Worm (Caenorhabditis elegans) whole organism, dauer: Measurements from ENCODE around the gene C02F5.5.

Experiments used
- unc-62 ChIP-seq: sonication (generic microtip); optimal IDR thresholded peaks from 2 replicates; lab custom pipeline; 2017; ENCODE audit warnings: missing biosample characterization, missing genetic modification reagents, missing genetic modification characterization

Gene C02F5.5

DNA sequence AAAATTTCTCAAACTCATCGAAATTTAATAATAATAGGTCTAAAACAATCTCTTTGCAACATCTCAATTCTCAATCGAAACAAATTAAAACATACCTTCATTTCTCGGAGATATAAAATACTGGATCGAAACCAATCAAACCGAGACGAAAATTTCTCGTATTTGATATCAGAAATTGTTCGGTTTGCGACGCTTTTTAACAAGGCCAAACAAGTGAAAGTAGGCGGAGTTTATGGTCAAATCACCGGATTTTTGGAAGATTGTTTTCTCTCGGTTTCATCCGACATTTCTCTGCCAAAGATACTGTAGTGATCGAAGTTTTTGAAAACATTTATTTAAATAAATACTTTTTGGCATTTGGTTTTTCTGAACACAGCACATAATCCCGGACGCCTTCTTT lies 622 bp upstream of the C02F5.5 start, which contains the start of gene C02F5.14:
Gene C02F5.14, minus strand, starts transcription at position 157 of the 400 bp plus-strand sequence.
- TF ChIP-seq unc-62 (GFP tag; lab: Kevin White, UChicago): no peak

DNA sequence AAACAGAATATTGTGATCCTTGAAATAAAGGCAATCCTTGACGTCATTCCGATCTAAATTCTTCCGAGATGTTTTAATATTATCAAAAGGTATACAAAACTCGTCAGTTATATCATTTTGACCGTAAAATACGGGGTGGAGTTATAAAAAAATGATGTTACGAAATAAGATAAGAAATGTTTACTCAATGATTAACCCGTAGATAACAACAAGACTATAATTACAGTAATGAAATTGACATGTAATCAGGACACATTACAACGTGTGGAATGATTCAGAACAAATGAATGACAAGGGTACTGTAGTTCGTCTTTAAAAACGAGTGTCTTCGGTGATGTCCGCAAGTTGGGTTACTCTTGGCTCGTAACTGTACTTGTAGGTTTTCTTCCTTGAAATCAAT lies 1.8 kb downstream of the C02F5.5 start, which contains the start of gene tsp-2:
Gene tsp-2, minus strand, starts transcription at position 109 of the 400 bp plus-strand sequence.
- no peak for TF ChIP-seq unc-62 (GFP tag; lab: Kevin White, UChicago)

DNA sequence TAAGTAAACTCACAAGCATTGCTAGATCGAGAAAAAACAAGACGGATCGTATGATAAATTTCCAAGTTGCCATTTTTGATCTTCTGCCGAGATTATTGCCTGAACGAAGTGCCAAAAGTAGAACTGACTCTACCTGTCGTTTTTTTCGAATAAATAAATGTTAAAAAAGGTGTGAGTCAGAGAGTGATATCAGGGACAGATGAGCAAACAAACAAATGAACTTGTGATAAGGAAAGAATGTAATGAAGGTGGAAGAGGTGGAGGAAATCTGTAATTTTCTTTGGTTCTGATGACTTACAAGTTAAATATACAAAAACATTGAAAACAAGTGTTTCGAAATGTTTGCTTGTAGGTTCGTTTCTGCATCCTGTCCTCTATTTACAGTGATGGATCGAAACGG lies 3.3 kb downstream of the C02F5.5 start, which contains the start of gene tsp-1:
Gene tsp-1, minus strand, starts transcription at position 99 of the 400 bp plus-strand sequence.
- no peak for TF ChIP-seq unc-62 (GFP tag; lab: Kevin White, UChicago)

DNA sequence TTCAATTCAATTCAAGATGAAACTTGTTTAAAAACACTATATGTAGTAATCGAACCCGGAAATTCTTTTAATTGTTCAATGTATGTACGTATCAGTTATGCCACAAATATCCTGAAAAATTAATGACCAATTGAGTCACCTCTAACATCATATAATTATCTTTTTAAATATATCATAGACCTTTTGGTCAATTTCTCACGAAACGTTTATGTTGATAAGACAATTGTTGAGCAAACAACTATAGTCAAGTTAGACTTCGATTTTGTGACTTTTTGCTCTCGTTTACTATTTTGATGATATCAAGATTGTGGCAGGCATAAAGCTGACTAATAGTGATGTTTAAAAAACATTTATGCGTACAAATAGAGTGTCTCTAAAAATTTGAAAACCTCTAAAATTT lies 4.3 kb downstream of the C02F5.5 start:
- no peak for TF ChIP-seq unc-62 (GFP tag; lab: Kevin White, UChicago)

DNA sequence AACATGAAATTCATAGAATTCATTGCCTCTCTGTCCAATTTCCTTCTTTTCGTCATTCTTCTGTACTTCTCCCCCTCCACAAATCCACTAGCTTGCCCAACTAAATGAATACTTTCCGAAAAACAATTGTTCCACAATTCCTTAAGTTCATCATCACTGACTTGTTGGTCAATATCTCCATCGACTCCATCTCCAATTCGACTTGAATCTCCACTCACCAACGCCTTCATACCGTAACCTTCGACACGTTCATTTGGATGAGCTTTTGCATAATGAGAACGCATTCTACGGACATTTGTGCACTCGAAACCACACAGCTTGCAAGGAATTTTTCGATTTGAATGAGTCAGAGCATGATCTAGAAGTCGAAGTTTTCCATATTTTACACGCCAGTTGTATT lies 5.0 kb downstream of the C02F5.5 start:
- TF ChIP-seq unc-62 (GFP tag; lab: Kevin White, UChicago): no peak

DNA sequence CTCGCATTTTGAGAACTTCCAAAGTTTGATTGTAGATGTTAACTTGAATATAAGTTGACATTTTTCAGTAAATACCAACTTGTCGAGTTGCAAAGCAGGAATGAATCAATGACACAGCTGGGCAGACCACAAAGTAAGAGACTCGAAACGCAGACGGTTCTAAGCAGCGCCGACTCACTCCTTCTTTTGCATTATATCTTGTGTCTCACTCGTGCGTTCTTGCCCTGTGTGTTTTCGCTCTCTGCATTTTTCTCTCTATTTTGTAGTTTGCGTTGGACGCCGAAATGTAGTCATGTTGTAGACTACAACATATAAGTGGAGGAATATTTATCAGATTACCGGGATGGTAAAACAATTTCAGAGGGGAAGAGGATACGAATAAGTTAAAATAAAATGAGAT lies 6.8 kb downstream of the C02F5.5 start, which contains the start of gene C02F5.12:
Gene C02F5.12, minus strand, starts transcription at position 221 of the 400 bp plus-strand sequence.
- TF ChIP-seq unc-62 (GFP tag; lab: Kevin White, UChicago): no peak

DNA sequence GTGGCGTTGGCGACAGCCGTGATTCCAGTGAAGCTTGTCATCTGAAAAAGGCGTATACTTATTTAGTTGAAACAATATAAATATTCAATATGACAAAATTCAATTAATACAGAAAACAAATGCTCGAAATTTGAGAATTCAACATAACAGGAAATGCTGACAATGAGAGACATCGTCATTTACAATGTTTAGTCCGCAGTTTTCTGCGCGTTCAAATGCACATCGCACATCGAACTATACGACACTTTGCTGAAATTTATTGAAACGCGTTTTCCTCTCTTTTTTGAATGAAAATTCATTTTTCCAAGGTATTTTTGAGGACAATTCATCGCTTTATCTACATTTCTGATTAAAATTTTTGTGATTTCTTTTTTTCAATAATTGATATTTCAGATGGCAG lies 8.1 kb downstream of the C02F5.5 start, which contains the start of the genes pbs-6 and cids-1:
Gene pbs-6, minus strand, starts transcription at position 41 of the 400 bp plus-strand sequence.
Gene cids-1, plus strand, starts transcription at position 394 of the 400 bp plus-strand sequence.
- no peak for TF ChIP-seq unc-62 (GFP tag; lab: Kevin White, UChicago)

DNA sequence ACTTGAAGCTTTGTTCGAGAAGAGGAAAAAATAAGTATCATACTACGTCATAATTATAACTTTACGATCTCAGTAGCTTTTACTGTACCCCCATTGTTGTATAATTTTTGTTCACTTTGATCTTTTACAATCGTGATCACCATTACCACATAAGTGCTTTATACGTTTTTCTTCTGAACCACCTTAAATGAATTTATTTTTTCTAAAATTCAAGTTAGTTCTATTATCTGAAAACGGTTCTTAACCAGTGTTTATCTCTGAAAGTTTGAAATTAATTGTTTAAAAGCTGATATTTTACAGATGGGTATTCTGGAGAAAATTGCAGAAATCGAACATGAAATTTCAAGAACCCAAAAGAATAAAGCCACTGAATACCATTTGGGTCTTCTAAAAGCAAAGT lies 9.6 kb downstream of the C02F5.5 start, which contains the start of gene C02F5.3:
Gene C02F5.3, plus strand, starts transcription at position 301 of the 400 bp plus-strand sequence.
- no peak for TF ChIP-seq unc-62 (GFP tag; lab: Kevin White, UChicago)

DNA sequence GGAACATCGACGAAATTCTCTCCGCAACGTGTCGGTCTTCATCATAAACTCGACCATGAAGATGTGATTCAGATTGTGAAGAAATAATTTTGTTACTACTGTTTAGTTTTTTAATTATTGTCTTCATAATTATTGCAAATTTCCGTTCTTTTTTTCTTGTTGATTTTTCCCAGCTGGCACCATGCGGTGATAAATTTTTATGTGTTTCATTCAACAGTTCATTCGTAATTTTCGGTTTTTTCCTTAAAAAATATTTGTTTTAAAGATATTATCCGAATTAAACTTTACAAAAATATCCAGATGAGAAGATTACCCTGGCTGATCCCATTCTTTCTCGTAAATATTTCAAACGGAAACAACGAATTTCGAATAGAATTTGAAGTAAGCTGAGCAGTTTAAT lies 11.1 kb downstream of the C02F5.5 start, which contains the start of gene C02F5.13:
Gene C02F5.13, plus strand, starts transcription at position 301 of the 400 bp plus-strand sequence.
- TF ChIP-seq unc-62 (GFP tag; lab: Kevin White, UChicago): no peak

DNA sequence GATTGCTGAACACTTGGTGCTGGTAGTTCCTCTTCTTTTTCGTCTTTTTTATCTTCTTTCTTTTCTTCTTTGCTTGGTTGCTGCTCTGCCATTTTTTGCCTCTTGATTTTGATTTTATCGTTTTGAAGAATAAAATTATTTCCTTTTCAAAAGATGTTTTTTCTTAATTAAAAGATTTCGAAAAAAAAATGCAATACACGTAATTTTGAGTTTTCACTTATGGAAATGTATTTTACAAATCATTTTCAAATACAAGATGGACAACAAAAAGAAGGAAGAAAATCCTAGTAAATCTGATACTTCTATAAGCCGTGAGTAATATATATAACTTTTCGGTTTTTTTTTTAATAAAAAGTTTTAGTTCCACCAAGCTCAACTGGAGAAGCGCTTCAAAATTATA lies 13.4 kb downstream of the C02F5.5 start, which contains the start of the genes C02F5.10 and C02F5.2:
Gene C02F5.10, minus strand, starts transcription at position 101 of the 400 bp plus-strand sequence.
Gene C02F5.2, plus strand, starts transcription at position 239 of the 400 bp plus-strand sequence.
- TF ChIP-seq unc-62 (GFP tag; lab: Kevin White, UChicago): no peak

DNA sequence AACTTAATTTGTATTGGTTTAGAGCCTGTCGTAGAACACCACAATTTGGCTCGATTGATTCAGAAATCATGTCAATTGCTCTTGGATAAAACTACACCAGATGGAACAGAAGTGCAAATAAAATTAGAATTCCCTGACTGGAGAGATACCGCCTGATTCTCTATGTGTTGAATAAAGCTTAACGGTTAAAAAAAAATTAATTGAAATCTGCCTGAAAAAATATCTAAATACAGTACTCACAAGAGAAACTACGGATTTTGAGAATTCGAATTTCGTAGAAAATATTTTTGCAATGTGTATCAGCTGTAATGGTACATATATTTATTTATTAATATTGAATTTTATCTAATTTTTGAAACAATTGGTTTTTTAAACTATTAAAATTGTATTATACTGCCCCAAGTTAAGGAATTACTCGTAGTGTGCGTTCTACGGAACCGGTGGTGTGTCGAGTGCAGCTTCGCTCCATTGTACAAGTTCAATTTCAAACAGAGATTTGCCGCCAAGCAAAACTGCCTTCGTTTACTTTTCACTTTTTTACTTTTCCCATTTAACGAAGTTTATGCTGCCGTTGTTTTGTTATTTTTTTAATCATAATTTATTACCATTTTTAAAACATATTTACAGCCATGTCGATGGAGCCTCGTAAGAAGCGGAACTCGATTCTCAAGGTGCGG lies 14.2 kb downstream of the C02F5.5 start, which contains the start of gene knl-1:
Gene knl-1, plus strand, starts transcription at position 626 of the 677 bp plus-strand sequence.
- no peak for TF ChIP-seq unc-62 (GFP tag; lab: Kevin White, UChicago)

DNA sequence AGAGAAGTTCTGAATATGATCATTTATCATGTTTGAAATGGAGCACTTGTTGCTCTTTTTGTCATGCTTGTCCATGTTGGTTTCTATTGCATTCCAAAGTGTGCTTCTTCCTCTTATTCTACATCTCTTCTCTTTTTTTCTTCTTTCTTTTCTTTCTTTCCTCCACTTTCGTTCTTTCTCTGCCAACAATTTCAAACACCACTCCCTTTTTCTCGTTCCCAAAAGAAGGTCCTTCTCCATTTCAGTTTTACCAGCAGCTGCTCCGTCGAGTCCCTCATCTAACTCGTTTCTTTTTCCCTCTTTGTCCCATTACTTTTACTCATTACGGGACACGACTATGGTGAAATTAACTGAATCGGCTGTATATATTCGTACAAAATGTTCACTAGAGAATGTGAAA lies 19.0 kb downstream of the C02F5.5 start, which contains the start of gene F09G8.5:
Gene F09G8.5, plus strand, starts transcription at position 38 of the 400 bp plus-strand sequence.
- no peak for TF ChIP-seq unc-62 (GFP tag; lab: Kevin White, UChicago)

DNA sequence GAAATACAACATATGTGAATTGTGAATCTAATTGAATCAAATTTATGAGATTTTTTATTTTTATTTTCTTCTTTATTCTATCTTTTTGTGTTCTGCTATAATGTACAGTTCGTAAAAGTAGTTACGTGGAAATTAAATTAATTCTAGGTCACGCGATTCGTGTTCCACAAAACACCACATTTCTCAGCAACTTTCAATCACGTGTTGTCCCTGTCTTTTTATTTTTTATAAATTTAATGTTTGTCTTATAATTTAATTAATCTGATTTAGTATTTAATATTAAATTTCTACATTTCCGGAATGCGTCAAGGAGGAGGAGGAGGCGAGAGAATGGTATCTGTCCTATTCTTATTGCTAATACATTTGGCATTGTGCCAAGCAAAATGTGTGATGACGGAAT lies 22.1 kb downstream of the C02F5.5 start, which contains the start of gene ncr-2:
Gene ncr-2, plus strand, starts transcription at position 301 of the 400 bp plus-strand sequence.
- TF ChIP-seq unc-62 (GFP tag; lab: Kevin White, UChicago): no peak

DNA sequence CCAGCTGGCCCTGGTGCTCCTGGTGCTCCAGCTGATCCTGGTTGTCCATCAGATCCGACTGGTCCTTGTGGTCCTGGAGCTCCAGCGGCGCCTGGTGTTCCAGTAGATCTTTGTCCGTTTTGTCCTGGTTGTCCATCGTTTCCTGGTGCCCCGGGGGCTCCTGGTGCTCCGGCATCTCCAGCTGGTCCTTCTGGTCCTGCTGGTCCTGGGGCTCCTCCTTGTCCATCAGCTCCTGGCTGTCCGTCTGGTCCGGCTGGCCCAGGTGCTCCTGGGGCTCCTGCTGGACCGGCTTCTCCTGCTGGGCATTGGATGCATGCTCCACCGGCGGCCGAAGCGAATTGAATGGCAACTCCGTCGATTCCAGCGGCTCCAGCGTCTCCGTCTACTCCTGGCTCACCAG lies 26.6 kb downstream of the C02F5.5 start:
- TF ChIP-seq unc-62 (GFP tag; lab: Kevin White, UChicago): no peak

DNA sequence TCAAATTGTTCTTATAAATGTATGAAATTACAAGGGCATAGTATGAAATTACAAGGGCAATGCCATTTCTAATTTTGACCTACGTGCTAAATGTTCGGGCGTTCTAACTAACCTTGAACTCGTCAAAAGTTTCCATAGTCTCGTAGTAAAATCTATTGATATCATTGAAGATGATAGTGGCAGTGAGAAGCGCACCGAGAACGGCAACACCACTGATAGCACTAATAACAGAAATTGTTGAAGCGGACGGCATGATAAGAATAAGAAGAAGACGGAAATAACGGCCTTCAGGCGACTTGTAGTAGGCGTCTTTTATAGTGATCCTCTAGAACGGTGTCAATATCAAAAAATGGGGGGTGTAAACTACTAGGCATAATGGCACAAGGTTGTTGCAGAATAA lies 27.4 kb downstream of the C02F5.5 start, which contains the start of gene col-91:
Gene col-91, minus strand, starts transcription at position 288 of the 400 bp plus-strand sequence.
- no peak for TF ChIP-seq unc-62 (GFP tag; lab: Kevin White, UChicago)

DNA sequence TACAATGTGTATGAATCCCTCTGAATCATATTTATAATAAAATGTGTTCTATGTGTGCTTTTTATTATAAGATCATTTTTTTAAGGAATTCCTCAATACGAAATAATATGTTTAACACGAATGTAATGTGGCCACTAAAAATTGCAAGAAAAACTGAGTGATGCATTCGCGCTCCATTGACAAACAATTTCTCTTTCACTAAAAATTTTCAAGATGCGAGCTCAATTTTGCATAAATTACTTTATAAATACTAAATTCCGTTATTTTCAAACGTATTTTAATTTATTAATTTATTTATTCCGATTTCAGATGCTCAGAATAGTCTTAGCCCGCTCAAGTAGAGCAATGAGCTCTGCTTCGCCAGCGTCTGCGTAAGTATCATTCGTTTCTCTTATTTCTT lies 29.8 kb downstream of the C02F5.5 start, which contains the start of gene mrps-9:
Gene mrps-9, plus strand, starts transcription at position 310 of the 400 bp plus-strand sequence.
- no peak for TF ChIP-seq unc-62 (GFP tag; lab: Kevin White, UChicago)
